Fruit fly (Drosophila melanogaster) whole organism, embryonic: ENCODE results near the gene CG9483.
A peak's percentile ranks its signal among the peaks of the same experiment; 100 is the strongest.

Source experiments
- B-H2 ChIP-seq: fragments of 200-800 bp; sonication (Bioruptor generic); optimal IDR thresholded peaks from 2 replicates; lab custom pipeline; 2018; ENCODE audit warnings: missing biosample characterization, mild to moderate bottlenecking, missing genetic modification characterization
- Bgb ChIP-seq: fragments of 200-800 bp; sonication (Bioruptor generic); IDR thresholded peaks from 2 replicates; pipeline ENCODE4 v1.3.6; 2022; ENCODE audit warnings: missing biosample characterization, missing genetic modification characterization; ENCODE audit not compliant: partially characterized antibody
- CG10366 ChIP-seq: fragments of 200-800 bp; sonication (Bioruptor generic); IDR thresholded peaks from 2 replicates; pipeline ENCODE4 v1.3.6; 2022; ENCODE audit warnings: missing biosample characterization, missing genetic modification characterization
- CG10462 ChIP-seq: fragments of 200-800 bp; sonication (Bioruptor generic); optimal IDR thresholded peaks from 2 replicates; lab custom pipeline; 2016; ENCODE audit warnings: missing biosample characterization, missing genetic modification characterization
- CG12299 ChIP-seq: fragments of 200-800 bp; sonication (Bioruptor generic); optimal IDR thresholded peaks from 2 replicates; lab custom pipeline; 2018; ENCODE audit warnings: missing biosample characterization, mild to moderate bottlenecking, missing genetic modification characterization
- CG13424 ChIP-seq: fragments of 200-800 bp; sonication (Bioruptor generic); optimal IDR thresholded peaks from 2 replicates; lab custom pipeline; 2019; ENCODE audit warnings: missing biosample characterization, mild to moderate bottlenecking, missing genetic modification characterization, moderate library complexity
- CG1529 ChIP-seq: fragments of 200-800 bp; sonication (Bioruptor generic); optimal IDR thresholded peaks from 3 replicates; lab custom pipeline; 2018; ENCODE audit warnings: missing biosample characterization, missing genetic modification characterization
- CG16779 ChIP-seq: fragments of 200-800 bp; sonication (Bioruptor generic); IDR thresholded peaks from 2 replicates; pipeline ENCODE4 v1.3.6; 2022; ENCODE audit warnings: missing biosample characterization, missing genetic modification characterization
- CG16815 ChIP-seq: fragments of 200-800 bp; sonication (Bioruptor generic); optimal IDR thresholded peaks from 3 replicates; lab custom pipeline; 2017; ENCODE audit warnings: missing biosample characterization, mild to moderate bottlenecking, missing genetic modification characterization
- CG17328 ChIP-seq: fragments of 200-800 bp; sonication (Bioruptor generic); IDR thresholded peaks from 2 replicates; pipeline ENCODE4 v1.3.6; 2022; ENCODE audit warnings: missing biosample characterization, missing genetic modification characterization
- CG2678 ChIP-seq: fragments of 200-800 bp; sonication (Bioruptor generic); optimal IDR thresholded peaks from 3 replicates; lab custom pipeline; 2019; ENCODE audit warnings: missing biosample characterization, mild to moderate bottlenecking, missing genetic modification characterization, moderate library complexity
- CG33557 ChIP-seq: fragments of 200-800 bp; sonication (Bioruptor generic); optimal IDR thresholded peaks from 2 replicates; lab custom pipeline; 2019; ENCODE audit warnings: missing biosample characterization, mild to moderate bottlenecking, missing genetic modification characterization, moderate library complexity
- CG34422 ChIP-seq: fragments of 200-800 bp; sonication (Bioruptor generic); IDR thresholded peaks from 3 replicates; pipeline ENCODE4 v1.3.6; 2022; ENCODE audit warnings: missing biosample characterization, missing genetic modification characterization
- CG4854 ChIP-seq: fragments of 200-800 bp; sonication (Bioruptor generic); optimal IDR thresholded peaks from 2 replicates; lab custom pipeline; 2016; ENCODE audit warnings: missing biosample characterization, missing genetic modification characterization, inconsistent platforms
- CG5953 ChIP-seq: fragments of 200-800 bp; sonication (Bioruptor generic); IDR thresholded peaks from 2 replicates; pipeline ENCODE4 v1.3.6; 2022; ENCODE audit warnings: missing biosample characterization, missing genetic modification characterization
- CG6689 ChIP-seq: fragments of 200-800 bp; sonication (Bioruptor generic); IDR thresholded peaks from 2 replicates; pipeline ENCODE4 v1.3.6; 2022; ENCODE audit warnings: missing biosample characterization, missing genetic modification characterization
- CG7372 ChIP-seq: fragments of 200-800 bp; sonication (Bioruptor generic); IDR thresholded peaks from 2 replicates; pipeline ENCODE4 v1.3.6; 2022; ENCODE audit warnings: missing biosample characterization, missing genetic modification characterization
- CG7928 ChIP-seq: fragments of 200-800 bp; sonication (Bioruptor generic); optimal IDR thresholded peaks from 2 replicates; lab custom pipeline; 2017; ENCODE audit warnings: missing biosample characterization, mild to moderate bottlenecking, missing genetic modification characterization
- CG8290 ChIP-seq, 3 experiments: fragments of 200-800 bp; sonication (Bioruptor generic); optimal IDR thresholded peaks; 2 replicates each; lab custom pipeline; 2016 to 2019; ENCODE audit warnings: missing biosample characterization in 3 of 3, missing genetic modification characterization in 3 of 3, mild to moderate bottlenecking in 2 of 3, moderate library complexity in 1 of 3
- CG8478 ChIP-seq: fragments of >200 bp; optimal IDR thresholded peaks from 2 replicates; lab custom pipeline; 2018
- CG9215 ChIP-seq: fragments of 200-800 bp; sonication (Bioruptor generic); IDR thresholded peaks from 2 replicates; pipeline ENCODE4 v1.3.6; 2022; ENCODE audit warnings: missing biosample characterization, missing genetic modification characterization
- CG9609 ChIP-seq: fragments of 200-800 bp; sonication (Bioruptor generic); optimal IDR thresholded peaks from 3 replicates; lab custom pipeline; 2016; ENCODE audit warnings: missing biosample characterization, missing genetic modification characterization
- Chrac-16 ChIP-seq: fragments of 200-800 bp; sonication (Bioruptor generic); optimal IDR thresholded peaks from 3 replicates; lab custom pipeline; 2016; ENCODE audit warnings: missing biosample characterization, missing genetic modification characterization
- D ChIP-seq, 2 experiments: fragments of 200-800 bp in 1 of 2; fragments of >200 bp in 1 of 2; sonication (Bioruptor generic) in 1 of 2; optimal IDR thresholded peaks; 2 replicates in 1 of 2; 3 replicates in 1 of 2; lab custom pipeline; 2017; ENCODE audit warnings: mild to moderate bottlenecking in 1 of 2, missing biosample characterization in 1 of 2, missing genetic modification characterization in 1 of 2, missing genetic modification reagents in 1 of 2
- Dip3 ChIP-seq: fragments of 200-800 bp; sonication (Bioruptor generic); optimal IDR thresholded peaks from 3 replicates; lab custom pipeline; 2016; ENCODE audit warnings: missing biosample characterization, missing genetic modification characterization
- E2f1 ChIP-seq: fragments of 200-800 bp; sonication (Bioruptor generic); IDR thresholded peaks from 2 replicates; pipeline ENCODE4 v1.3.6; 2022; ENCODE audit warnings: missing biosample characterization, missing genetic modification characterization
- GATAe ChIP-seq: fragments of 200-800 bp; sonication (Bioruptor generic); conservative IDR thresholded peaks from 2 replicates; pipeline ENCODE4 v1.3.6; 2022; ENCODE audit warnings: missing biosample characterization, missing genetic modification characterization
- Hr51 ChIP-seq, 2 experiments: fragments of 200-800 bp; sonication (Bioruptor generic); optimal IDR thresholded peaks; 2 replicates in 1 of 2; 3 replicates in 1 of 2; lab custom pipeline; 2016 to 2018; ENCODE audit warnings: missing biosample characterization in 2 of 2, missing genetic modification characterization in 2 of 2, mild to moderate bottlenecking in 1 of 2, moderate library complexity in 1 of 2
- Hr78 ChIP-seq, 2 experiments: fragments of 200-800 bp in 1 of 2; fragments of >200 bp in 1 of 2; sonication (Bioruptor generic) in 1 of 2; optimal IDR thresholded peaks; 2 replicates each; lab custom pipeline; 2017 to 2019; ENCODE audit warnings: missing biosample characterization in 2 of 2, missing genetic modification characterization in 2 of 2, mild to moderate bottlenecking in 1 of 2, moderate library complexity in 1 of 2
- MBD-R2 ChIP-seq: fragments of 200-800 bp; sonication (Bioruptor generic); IDR thresholded peaks from 2 replicates; pipeline ENCODE4 v1.3.6; 2022; ENCODE audit warnings: missing biosample characterization, missing genetic modification characterization
- NFAT ChIP-seq: fragments of 200-800 bp; sonication (Bioruptor generic); IDR thresholded peaks from 2 replicates; pipeline ENCODE4 v1.3.6; 2022; ENCODE audit warnings: missing biosample characterization, missing genetic modification characterization
- Sin3A ChIP-seq: fragments of >200 bp; optimal IDR thresholded peaks from 2 replicates; lab custom pipeline; 2018
- Taf1 ChIP-seq: fragments of 200-800 bp; sonication (Bioruptor generic); IDR thresholded peaks from 2 replicates; pipeline ENCODE4 v1.3.6; 2022; ENCODE audit warnings: missing biosample characterization, missing genetic modification characterization
- Trl ChIP-seq, 3 experiments: fragments of >200 bp in 2 of 3; fragments of 200-800 bp in 1 of 3; sonication (Bioruptor generic) in 1 of 3; optimal IDR thresholded peaks; 2 replicates in 1 of 3; 3 replicates in 2 of 3; lab custom pipeline; 2016 to 2017; ENCODE audit warnings: missing biosample characterization in 1 of 3, missing genetic modification characterization in 1 of 3
- al ChIP-seq: fragments of 200-800 bp; sonication (Bioruptor generic); IDR thresholded peaks from 2 replicates; pipeline ENCODE4 v1.3.6; 2022; ENCODE audit warnings: missing biosample characterization, missing genetic modification characterization
- ato ChIP-seq: fragments of 200-800 bp; sonication (Bioruptor generic); IDR thresholded peaks from 2 replicates; pipeline ENCODE4 v1.3.6; 2022; ENCODE audit warnings: missing biosample characterization, missing genetic modification characterization; ENCODE audit not compliant: partially characterized antibody
- bcd ChIP-seq: fragments of 200-800 bp; sonication (Bioruptor generic); optimal IDR thresholded peaks from 2 replicates; lab custom pipeline; 2017; ENCODE audit warnings: missing biosample characterization, mild to moderate bottlenecking, missing genetic modification characterization
- caup ChIP-seq: fragments of 200-800 bp; sonication (Bioruptor generic); optimal IDR thresholded peaks from 3 replicates; lab custom pipeline; 2017; ENCODE audit warnings: missing biosample characterization, mild to moderate bottlenecking, missing genetic modification characterization, moderate library complexity; ENCODE audit not compliant: severe bottlenecking
- chn ChIP-seq: fragments of 200-800 bp; sonication (Bioruptor generic); optimal IDR thresholded peaks from 2 replicates; lab custom pipeline; 2016; ENCODE audit warnings: missing biosample characterization, missing genetic modification characterization
- da ChIP-seq: fragments of 200-800 bp; sonication (Bioruptor generic); optimal IDR thresholded peaks from 2 replicates; lab custom pipeline; 2016; ENCODE audit warnings: missing biosample characterization, missing genetic modification characterization
- gcm2 ChIP-seq: fragments of 200-800 bp; sonication (Bioruptor generic); optimal IDR thresholded peaks from 2 replicates; lab custom pipeline; 2016; ENCODE audit warnings: missing biosample characterization, missing genetic modification characterization
- ind ChIP-seq: fragments of 200-800 bp; sonication (Bioruptor generic); optimal IDR thresholded peaks from 3 replicates; lab custom pipeline; 2016; ENCODE audit warnings: missing biosample characterization, missing genetic modification characterization
- lab ChIP-seq: fragments of 200-800 bp; sonication (Bioruptor generic); optimal IDR thresholded peaks from 3 replicates; lab custom pipeline; 2017; ENCODE audit warnings: missing biosample characterization, missing genetic modification characterization, mild to moderate bottlenecking, moderate library complexity, missing genetic modification reagents
- lilli ChIP-seq: fragments of 200-800 bp; sonication (Bioruptor generic); optimal IDR thresholded peaks from 3 replicates; lab custom pipeline; 2016; ENCODE audit warnings: missing biosample characterization, missing genetic modification characterization
- lmd ChIP-seq: fragments of 200-800 bp; sonication (Bioruptor generic); IDR thresholded peaks from 2 replicates; pipeline ENCODE4 v1.3.6; 2022; ENCODE audit warnings: missing biosample characterization, missing genetic modification characterization
- sd ChIP-seq: fragments of 200-800 bp; sonication (Bioruptor generic); optimal IDR thresholded peaks from 3 replicates; lab custom pipeline; 2018; ENCODE audit warnings: missing biosample characterization, mild to moderate bottlenecking, missing genetic modification characterization, moderate library complexity
- sim ChIP-seq: fragments of 200-800 bp; sonication (Bioruptor generic); IDR thresholded peaks from 2 replicates; pipeline ENCODE4 v1.3.6; 2022; ENCODE audit warnings: missing biosample characterization, missing genetic modification characterization
- so ChIP-seq: fragments of 200-800 bp; sonication (Bioruptor generic); IDR thresholded peaks from 3 replicates; pipeline ENCODE4 v1.3.6; 2022; ENCODE audit warnings: missing biosample characterization, missing genetic modification characterization
- twi ChIP-seq: fragments of 200-800 bp; optimal IDR thresholded peaks from 2 replicates; lab custom pipeline; 2019; ENCODE audit warnings: missing biosample characterization, mild to moderate bottlenecking, missing genetic modification characterization, moderate library complexity
- vnd ChIP-seq: fragments of 200-800 bp; sonication (Bioruptor generic); IDR thresholded peaks from 3 replicates; pipeline ENCODE4 v1.3.6; 2022; ENCODE audit warnings: missing biosample characterization, missing genetic modification characterization; ENCODE audit not compliant: partially characterized antibody
- yki ChIP-seq: fragments of >200 bp; optimal IDR thresholded peaks from 3 replicates; lab custom pipeline; 2018

The CG9483 gene

dm6 chr2L:8894224-8894623, 27.7 kb downstream of the CG9483 start (continued):
- TF ChIP-seq sim (GFP tag; lab: Robert Waterston, UW), result no peak
- no peak for TF ChIP-seq CG8478 (lab: Kevin White, UChicago)
- peak; percentile 2 for TF ChIP-seq sd (tag; lab: Kevin White, UChicago)
- no peak for TF ChIP-seq vnd (GFP tag; lab: Robert Waterston, UW)
- peak; percentile 69 for TF ChIP-seq CG2678 (tag; lab: Kevin White, UChicago)
- TF ChIP-seq Taf1, result 0 out of 2 replicates have a peak, but pooled peaks have one; percentile 34
- TF ChIP-seq CG16815 (GFP tag; lab: Kevin White, UChicago), result no peak
- TF ChIP-seq CG8290 (GFP tag; optimal IDR thresholded peaks at IDR 0.05; lab: Kevin White, UChicago), result no peak
- TF ChIP-seq CG8290 (tag; optimal IDR thresholded peaks at IDR 0.05; lab: Kevin White, UChicago), result peak in 1 of 2 experiments; percentile 74
- TF ChIP-seq gcm2, result no peak
- TF ChIP-seq Bgb (GFP tag; lab: Robert Waterston, UW), result no peak
- TF ChIP-seq Sin3A, result no peak
- TF ChIP-seq E2f1 (GFP tag; lab: Robert Waterston, UW), result no peak
- TF ChIP-seq NFAT, result peak; percentile 81
- TF ChIP-seq CG9215 (GFP tag; lab: Robert Waterston, UW), result peak; percentile 74
- no peak for TF ChIP-seq twi (tag; lab: Kevin White, UChicago)
- no peak for TF ChIP-seq CG33557 (GFP tag; lab: Kevin White, UChicago)
- TF ChIP-seq CG12299 (tag; lab: Kevin White, UChicago), result no peak
- no peak for TF ChIP-seq Trl (optimal IDR thresholded peaks at IDR 0.05; lab: Kevin White, UChicago)
- TF ChIP-seq Trl (GFP tag; optimal IDR thresholded peaks at IDR 0.05; lab: Kevin White, UChicago), result peak; percentile 41
- TF ChIP-seq chn (GFP tag; lab: Kevin White, UChicago), result no peak
- TF ChIP-seq CG10366, result no peak
- peak; percentile 31 for TF ChIP-seq bcd (GFP tag; lab: Kevin White, UChicago)
- TF ChIP-seq CG6689 (GFP tag; lab: Robert Waterston, UW), result peak; percentile 26; the same call in 1 of the 2 replicates
- TF ChIP-seq CG34422 (GFP tag; lab: Robert Waterston, UW), result no peak
- TF ChIP-seq ato (GFP tag; lab: Robert Waterston, UW), result no peak
- TF ChIP-seq CG10462 (GFP tag; lab: Kevin White, UChicago), result no peak
- peak; percentile 63 for TF ChIP-seq caup
- TF ChIP-seq CG5953 (GFP tag; lab: Robert Waterston, UW), result no peak
- TF ChIP-seq da (GFP tag; lab: Kevin White, UChicago), result no peak
- no peak for TF ChIP-seq Hr51 (GFP tag; optimal IDR thresholded peaks at IDR 0.05; lab: Kevin White, UChicago)
- TF ChIP-seq CG7928 (GFP tag; lab: Kevin White, UChicago), result no peak
- no peak for TF ChIP-seq so (GFP tag; lab: Robert Waterston, UW)
- TF ChIP-seq Hr78 (GFP tag; optimal IDR thresholded peaks at IDR 0.05; lab: Kevin White, UChicago), result no peak
- TF ChIP-seq Chrac-16 (GFP tag; lab: Kevin White, UChicago), result peak; percentile 28
- no peak for TF ChIP-seq Dip3 (GFP tag; lab: Kevin White, UChicago)
- TF ChIP-seq CG13424 (tag; lab: Kevin White, UChicago), result no peak
- no peak for TF ChIP-seq CG1529
- peak; percentile 54 for TF ChIP-seq CG7372 (GFP tag; lab: Robert Waterston, UW)
- peak; percentile 72 for TF ChIP-seq lab (GFP tag; lab: Kevin White, UChicago)
- no peak for TF ChIP-seq CG17328
- TF ChIP-seq CG4854, result no peak
- no peak for TF ChIP-seq CG9609 (GFP tag; lab: Kevin White, UChicago)
- peak; percentile 49 for TF ChIP-seq ind (GFP tag; lab: Kevin White, UChicago)
- TF ChIP-seq lilli (GFP tag; lab: Kevin White, UChicago), result peak; percentile 67
- peak; percentile 46; the same call in 1 of the 2 replicates for TF ChIP-seq MBD-R2 (GFP tag; lab: Robert Waterston, UW)
- no peak for TF ChIP-seq GATAe (GFP tag; lab: Robert Waterston, UW)
- no peak for TF ChIP-seq D (optimal IDR thresholded peaks at IDR 0.05; lab: Kevin White, UChicago)
- no peak for TF ChIP-seq D (GFP tag; optimal IDR thresholded peaks at IDR 0.05; lab: Kevin White, UChicago)
- TF ChIP-seq al (GFP tag; lab: Robert Waterston, UW), result peak; percentile 80
- TF ChIP-seq CG16779 (GFP tag; lab: Robert Waterston, UW), result peak; percentile 76
- no peak for TF ChIP-seq yki (lab: Kevin White, UChicago)
- peak; percentile 66; the same call in 1 of the 2 replicates for TF ChIP-seq lmd (GFP tag; lab: Robert Waterston, UW)
- no peak for TF ChIP-seq B-H2 (GFP tag; lab: Kevin White, UChicago)
